Fruit fly (Drosophila melanogaster): ENCODE data around the gene Mp.

Gene Mp

DNA sequence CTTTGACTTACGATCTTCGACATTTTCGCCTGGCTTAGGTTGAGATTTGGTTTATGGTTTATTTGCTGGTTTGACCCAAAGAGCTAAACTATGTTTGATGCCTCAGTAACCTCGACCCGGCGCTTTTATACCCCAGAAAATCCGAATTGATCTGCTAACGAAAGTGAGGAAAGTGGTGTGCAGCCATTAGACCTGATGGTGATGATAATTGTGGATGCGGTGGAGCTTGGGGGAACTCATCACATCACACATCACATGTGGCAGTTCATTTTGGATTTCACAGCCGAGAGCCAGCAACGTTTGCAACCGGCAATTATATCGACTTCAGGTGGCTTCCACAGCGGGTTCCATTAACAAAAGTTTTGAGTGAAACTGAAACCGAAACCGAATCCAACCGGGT, 90.0 kb downstream of the Mp start, which contains the start of gene Cpr65Eb:
Gene Cpr65Eb (minus strand): TSS at position 101 of the 400 bp plus-strand sequence.
- TF ChIP-seq h (GFP tag; optimal IDR thresholded peaks at IDR 0.05), result no peak
- TF ChIP-seq foxo (GFP tag; optimal IDR thresholded peaks at IDR 0.05), result no peak
- no peak for TF ChIP-seq fru (GFP tag; optimal IDR thresholded peaks at IDR 0.05)
- TF ChIP-seq Dif (GFP tag; optimal IDR thresholded peaks at IDR 0.05; ENCODE audit: partially characterized antibody), result no peak
- TF ChIP-seq usp (GFP tag; optimal IDR thresholded peaks at IDR 0.05), result no peak
- TF ChIP-seq woc (GFP tag; optimal IDR thresholded peaks at IDR 0.05), result no peak

DNA sequence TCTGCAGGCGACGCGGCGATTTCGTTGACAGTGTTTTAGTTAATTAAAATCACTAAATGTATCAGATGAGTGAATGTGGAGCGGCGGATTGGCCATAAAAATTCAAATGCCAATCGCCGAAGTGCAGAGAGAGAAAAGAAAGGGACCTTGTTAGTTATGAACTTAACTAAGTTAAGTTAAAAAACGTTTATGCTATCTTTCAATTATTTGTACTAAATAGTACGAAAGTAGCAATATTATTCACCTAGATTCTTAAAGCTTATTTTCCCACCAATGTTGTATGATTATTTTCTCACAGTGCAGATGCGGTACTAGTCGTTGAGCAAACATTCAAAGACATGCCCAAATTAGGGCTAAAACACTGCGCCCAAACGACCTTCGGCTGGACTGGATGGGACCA, 92.1 kb downstream of the Mp start:
- peak; percentile 5 for TF ChIP-seq HLH106 (tag; optimal IDR thresholded peaks at IDR 0.05)
- peak; percentile 36 for TF ChIP-seq h (GFP tag; optimal IDR thresholded peaks at IDR 0.05)
- peak; percentile 2 for TF ChIP-seq fru (GFP tag; optimal IDR thresholded peaks at IDR 0.05)
- TF ChIP-seq Jra (GFP tag; optimal IDR thresholded peaks at IDR 0.05), result no peak
- TF ChIP-seq CrebA (GFP tag; optimal IDR thresholded peaks at IDR 0.05; ENCODE audit: borderline replicate concordance), result no peak

DNA sequence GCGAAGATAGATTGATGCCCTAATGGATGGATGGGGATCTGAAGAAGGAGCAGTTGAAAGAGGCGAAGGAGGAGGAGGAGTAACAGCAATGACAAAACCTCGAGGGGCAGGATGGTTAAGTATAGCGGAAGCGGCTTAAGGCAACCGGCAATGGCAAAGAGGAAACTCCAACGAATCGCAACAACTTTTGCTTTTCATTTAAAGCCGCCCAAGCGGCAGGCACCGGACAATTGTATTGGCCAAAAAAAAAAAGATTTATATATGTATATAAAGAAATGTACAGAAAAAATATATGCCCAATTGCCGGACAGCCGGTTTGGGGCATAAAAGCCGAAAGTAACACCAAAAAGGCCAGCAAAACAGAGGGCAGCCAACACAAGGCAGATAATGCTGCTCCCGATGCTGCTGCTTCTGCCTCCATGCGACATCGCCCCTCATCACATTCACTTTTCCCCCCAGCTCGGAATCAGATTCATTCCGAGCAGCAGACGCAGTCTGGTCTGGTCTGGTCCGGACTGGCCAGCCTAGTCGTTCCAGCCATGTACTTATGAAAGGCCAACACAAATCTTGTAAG, 92.8 kb downstream of the Mp start:
- TF ChIP-seq Sp1 (GFP tag; optimal IDR thresholded peaks at IDR 0.05) (no peak), psq (GFP tag; optimal IDR thresholded peaks at IDR 0.05) (no peak), N (GFP tag; optimal IDR thresholded peaks at IDR 0.05) (no peak), h (GFP tag; optimal IDR thresholded peaks at IDR 0.05) (no peak), br (GFP tag; optimal IDR thresholded peaks at IDR 0.05) (no peak), fru (GFP tag; optimal IDR thresholded peaks at IDR 0.05) (no peak), GATAd (GFP tag; optimal IDR thresholded peaks at IDR 0.05) (no peak), ey (GFP tag; optimal IDR thresholded peaks at IDR 0.05) (no peak)

DNA sequence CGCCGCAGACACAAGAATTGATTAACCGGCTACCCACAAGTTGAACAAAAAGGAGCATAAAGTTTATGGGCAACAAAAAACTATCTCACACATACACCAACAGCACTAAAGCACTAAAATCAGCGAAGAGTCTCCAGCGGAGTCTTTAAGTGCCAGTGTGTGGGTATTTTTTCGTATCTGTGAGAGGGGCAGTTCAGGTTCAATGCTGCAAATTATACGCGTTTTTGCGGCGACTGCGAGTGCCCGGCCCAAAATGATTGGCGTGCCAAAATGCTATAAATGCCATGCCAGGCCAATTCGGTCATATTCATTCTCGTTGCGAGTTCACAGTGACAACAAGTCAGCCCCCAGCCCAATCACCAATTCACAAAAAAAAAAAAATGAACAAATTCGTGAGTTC, 94.3 kb downstream of the Mp start, which contains the start of gene Cpr65Ec:
Gene Cpr65Ec (plus strand): TSS at position 301 of the 400 bp plus-strand sequence.
- TF ChIP-seq CG9705 (GFP tag; optimal IDR thresholded peaks at IDR 0.05) (no peak), sv (GFP tag; optimal IDR thresholded peaks at IDR 0.05) (no peak)

DNA sequence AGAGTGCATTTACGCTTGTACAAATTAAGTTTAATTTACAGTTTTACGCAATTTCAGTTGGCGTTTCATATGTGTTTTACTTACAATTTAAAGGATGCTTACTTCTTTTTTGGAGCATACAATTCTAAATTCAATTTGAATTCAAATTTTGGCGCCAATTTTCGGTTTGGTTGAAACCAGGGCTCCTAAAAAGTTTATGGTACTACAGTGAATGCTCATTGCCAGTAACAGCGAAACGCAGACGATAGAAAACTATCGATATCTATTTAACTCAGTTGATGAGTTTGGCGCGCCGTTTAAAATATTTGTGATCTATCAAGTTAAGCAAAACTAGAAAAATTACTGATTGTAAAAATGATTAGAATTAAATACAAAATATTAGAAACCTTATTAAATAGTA, 95.4 kb downstream of the Mp start:
- no peak for TF ChIP-seq woc (GFP tag; optimal IDR thresholded peaks at IDR 0.05)
- no peak for TF ChIP-seq sage (GFP tag; optimal IDR thresholded peaks at IDR 0.05)
- no peak for TF ChIP-seq Hnf4 (GFP tag; optimal IDR thresholded peaks at IDR 0.05)
- no peak for TF ChIP-seq foxo (GFP tag; optimal IDR thresholded peaks at IDR 0.05)
- no peak for TF ChIP-seq rgr (GFP tag; optimal IDR thresholded peaks at IDR 0.05)
- TF ChIP-seq br (GFP tag; optimal IDR thresholded peaks at IDR 0.05), result no peak
- no peak for TF ChIP-seq CrebA (GFP tag; optimal IDR thresholded peaks at IDR 0.05; ENCODE audit: borderline replicate concordance)
- no peak for TF ChIP-seq dmrt93B (GFP tag; optimal IDR thresholded peaks at IDR 0.05)
- TF ChIP-seq psq (GFP tag; optimal IDR thresholded peaks at IDR 0.05), result no peak
- TF ChIP-seq h (GFP tag; optimal IDR thresholded peaks at IDR 0.05), result no peak
- no peak for TF ChIP-seq Dif (GFP tag; optimal IDR thresholded peaks at IDR 0.05; ENCODE audit: partially characterized antibody)
- no peak for TF ChIP-seq N (GFP tag; optimal IDR thresholded peaks at IDR 0.05)
- TF ChIP-seq dl (GFP tag; optimal IDR thresholded peaks at IDR 0.05; ENCODE audit: insufficient read depth in 1 of 2, partially characterized antibody in 2 of 2), result no peak
- no peak for TF ChIP-seq Hr78 (GFP tag; optimal IDR thresholded peaks at IDR 0.05)
- no peak for TF ChIP-seq HLH106 (tag; optimal IDR thresholded peaks at IDR 0.05)
- TF ChIP-seq lola (GFP tag; optimal IDR thresholded peaks at IDR 0.05), result no peak

DNA sequence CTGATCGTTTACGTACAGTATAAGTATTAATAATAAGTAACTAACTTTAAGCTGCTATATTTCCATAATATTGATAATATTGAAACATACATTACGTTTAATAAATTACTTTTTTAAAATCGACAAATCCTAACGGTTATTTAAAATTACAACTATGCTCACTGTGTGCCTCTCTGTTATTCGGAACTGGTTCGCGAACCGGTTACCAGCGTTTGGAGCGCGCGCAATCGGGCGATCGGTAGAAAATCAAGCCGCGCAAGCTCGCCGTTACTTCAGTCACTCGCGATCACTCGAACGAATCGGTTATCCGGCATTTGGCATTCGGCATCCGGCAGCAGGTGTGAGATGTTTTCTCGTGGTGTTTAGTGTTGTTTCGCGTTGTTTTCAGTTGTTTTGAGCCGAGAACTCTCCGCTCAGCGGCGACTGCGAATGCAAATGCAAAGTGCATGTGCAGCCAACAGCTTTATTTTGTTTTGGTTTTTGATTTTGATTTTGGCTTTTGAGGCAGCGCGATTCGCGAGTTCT, 96.0 kb downstream of the Mp start, which contains the start of gene form3:
Gene form3 (plus strand): TSS at position 271 of the 525 bp plus-strand sequence.
- TF ChIP-seq fru (GFP tag; optimal IDR thresholded peaks at IDR 0.05) (peak; percentile 87), Myc (optimal IDR thresholded peaks at IDR 0.05) (no peak)

DNA sequence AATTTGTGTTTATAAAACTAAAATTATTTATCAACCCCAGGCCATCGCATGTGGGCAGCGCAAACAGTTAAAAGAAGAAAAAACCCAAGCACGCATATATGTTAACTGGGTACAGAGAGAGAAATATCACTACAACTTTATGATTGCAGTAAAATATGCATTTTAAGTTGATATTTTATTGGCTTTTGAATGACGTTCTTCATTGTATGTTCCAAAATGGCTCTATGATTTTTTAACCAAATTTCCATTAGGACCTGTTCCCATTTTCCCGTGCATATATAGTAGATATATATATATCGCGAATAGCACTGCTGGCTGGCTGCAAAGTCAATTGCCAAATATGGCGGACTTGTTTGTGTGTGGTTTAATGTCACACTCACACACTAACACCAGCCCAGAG, 97.9 kb downstream of the Mp start:
- no peak for TF ChIP-seq h (GFP tag; optimal IDR thresholded peaks at IDR 0.05)
- TF ChIP-seq Dfd (GFP tag; optimal IDR thresholded peaks at IDR 0.05), result no peak
- TF ChIP-seq CG32264 (GFP tag; optimal IDR thresholded peaks at IDR 0.05), result no peak
- TF ChIP-seq fru (GFP tag; optimal IDR thresholded peaks at IDR 0.05), result peak; percentile 6
- TF ChIP-seq foxo (GFP tag; optimal IDR thresholded peaks at IDR 0.05), result peak in 1 of 2 experiments; percentile 4
- TF ChIP-seq dsf (GFP tag; optimal IDR thresholded peaks at IDR 0.05; ENCODE audit: borderline replicate concordance), result no peak
- no peak for TF ChIP-seq OdsH (GFP tag; optimal IDR thresholded peaks at IDR 0.05)
- TF ChIP-seq sage (GFP tag; optimal IDR thresholded peaks at IDR 0.05), result no peak
- no peak for TF ChIP-seq CrebA (GFP tag; optimal IDR thresholded peaks at IDR 0.05; ENCODE audit: borderline replicate concordance)
- TF ChIP-seq rgr (GFP tag; optimal IDR thresholded peaks at IDR 0.05), result peak; percentile 8
- TF ChIP-seq HLH106 (tag; optimal IDR thresholded peaks at IDR 0.05), result no peak
- no peak for TF ChIP-seq usp (GFP tag; optimal IDR thresholded peaks at IDR 0.05)
- TF ChIP-seq ey (GFP tag; optimal IDR thresholded peaks at IDR 0.05), result no peak
- TF ChIP-seq Jra (GFP tag; optimal IDR thresholded peaks at IDR 0.05), result no peak
- no peak for TF ChIP-seq Hnf4 (GFP tag; optimal IDR thresholded peaks at IDR 0.05)
- no peak for TF ChIP-seq Mio (GFP tag; optimal IDR thresholded peaks at IDR 0.05)
